Worm (Caenorhabditis elegans) whole organism, early embryonic: ENCODE data around the gene asah-2.

ENCODE experiments used
- B0310.2 ChIP-seq: sonication (generic microtip); optimal IDR thresholded peaks from 2 replicates; lab custom pipeline; 2016; ENCODE audit warnings: mild to moderate bottlenecking, missing genetic modification characterization, missing compliant biosample characterization
- F13C5.2 ChIP-seq: sonication (generic microtip); optimal IDR thresholded peaks from 2 replicates; lab custom pipeline; 2017; ENCODE audit warnings: mild to moderate bottlenecking, missing genetic modification characterization, inconsistent platforms, missing compliant biosample characterization
- aly-1 ChIP-seq: sonication (generic microtip); optimal IDR thresholded peaks from 2 replicates; lab custom pipeline; 2016; ENCODE audit warnings: missing genetic modification characterization, missing compliant biosample characterization
- ama-1 ChIP-seq: fragments of 150-350 bp; optimal IDR thresholded peaks from 2 replicates; lab custom pipeline; 2014
- ceh-13 ChIP-seq: fragments of 200-800 bp; sonication (Bioruptor generic); optimal IDR thresholded peaks from 2 replicates; lab custom pipeline; 2018; ENCODE audit warnings: mild to moderate bottlenecking, missing genetic modification characterization, missing compliant biosample characterization
- ceh-36 ChIP-seq: sonication (generic microtip); optimal IDR thresholded peaks from 2 replicates; lab custom pipeline; 2016; ENCODE audit warnings: missing genetic modification characterization, inconsistent platforms, missing compliant biosample characterization
- ets-7 ChIP-seq: sonication (generic microtip); optimal IDR thresholded peaks from 2 replicates; lab custom pipeline; 2016; ENCODE audit warnings: missing genotype, missing genetic modification characterization, missing compliant biosample characterization
- flt-1 ChIP-seq: fragments of 200-800 bp; sonication (Bioruptor generic); IDR thresholded peaks from 2 replicates; pipeline ENCODE4 v1.3.6; 2022; ENCODE audit warnings: missing genetic modification characterization, missing compliant biosample characterization
- hmbx-1 ChIP-seq: sonication (generic microtip); optimal IDR thresholded peaks from 2 replicates; lab custom pipeline; 2016; ENCODE audit warnings: mild to moderate bottlenecking, missing genetic modification characterization, missing compliant biosample characterization
- hmg-4 ChIP-seq: fragments of 200-800 bp; sonication (Bioruptor generic); optimal IDR thresholded peaks from 2 replicates; lab custom pipeline; 2018; ENCODE audit warnings: mild to moderate bottlenecking, missing genetic modification characterization, missing compliant biosample characterization
- hnd-1 ChIP-seq: sonication (generic microtip); optimal IDR thresholded peaks from 2 replicates; lab custom pipeline; 2016; ENCODE audit warnings: missing genetic modification characterization, missing compliant biosample characterization
- pes-1 ChIP-seq: fragments of 200-800 bp; sonication (Bioruptor generic); IDR thresholded peaks from 2 replicates; pipeline ENCODE4 v1.3.6; 2022; ENCODE audit warnings: missing genetic modification reagents, missing genetic modification characterization, missing compliant biosample characterization
- scrt-1 ChIP-seq: fragments of 200-800 bp; sonication (Bioruptor generic); IDR thresholded peaks from 2 replicates; pipeline ENCODE4 v1.3.6; 2022; ENCODE audit warnings: missing genetic modification characterization, missing compliant biosample characterization
- sea-1 ChIP-seq: fragments of 200-800 bp; sonication (Bioruptor generic); conservative IDR thresholded peaks from 2 replicates; pipeline ENCODE4 v1.3.6; 2022; ENCODE audit warnings: missing genetic modification characterization, missing compliant biosample characterization
- tbx-11 ChIP-seq: fragments of 200-800 bp; sonication (Bioruptor generic); IDR thresholded peaks from 2 replicates; pipeline ENCODE4 v1.3.6; 2022; ENCODE audit warnings: missing genetic modification characterization, missing compliant biosample characterization
- tbx-37 ChIP-seq: fragments of 200-800 bp; sonication (Bioruptor generic); conservative IDR thresholded peaks from 2 replicates; pipeline ENCODE4 v1.3.6; 2022; ENCODE audit warnings: missing genetic modification reagents, missing genetic modification characterization, missing compliant biosample characterization
- tra-4 ChIP-seq: sonication (generic microtip); optimal IDR thresholded peaks from 2 replicates; lab custom pipeline; 2017; ENCODE audit warnings: missing genetic modification characterization, missing compliant biosample characterization

Gene asah-2

ce11 chrII:10105604-10106003 is 33.8 kb upstream of the asah-2 start, which contains the start of gene ZK945.4:
ZK945.4 (minus strand) TSS chrII:10105704.
- no peak for TF ChIP-seq scrt-1 (GFP tag; lab: Robert Waterston, UW)
- TF ChIP-seq ceh-13 (GFP tag; lab: Kevin White, UChicago) = no peak
- no peak for TF ChIP-seq hmg-4 (GFP tag; lab: Kevin White, UChicago)
- TF ChIP-seq ets-7 (tag; lab: Kevin White, UChicago) = no peak
- TF ChIP-seq hmbx-1 = no peak
- TF ChIP-seq flt-1 (GFP tag; lab: Robert Waterston, UW) = no peak
- TF ChIP-seq hnd-1 (tag; lab: Kevin White, UChicago) = no peak
- TF ChIP-seq aly-1 (tag; lab: Kevin White, UChicago) = no peak
- TF ChIP-seq B0310.2 (tag; lab: Kevin White, UChicago) = no peak
- no peak for TF ChIP-seq sea-1
- no peak for TF ChIP-seq pes-1 (GFP tag; lab: Robert Waterston, UW)
- no peak for TF ChIP-seq ceh-36
- TF ChIP-seq ama-1 = no peak
- no peak for TF ChIP-seq F13C5.2 (tag; lab: Kevin White, UChicago)
- TF ChIP-seq tra-4 (tag; lab: Kevin White, UChicago) = no peak
- no peak for TF ChIP-seq tbx-37 (GFP tag; lab: Robert Waterston, UW)
- no peak for TF ChIP-seq tbx-11 (GFP tag; lab: Robert Waterston, UW)

- TF ChIP-seq scrt-1 (GFP tag; lab: Robert Waterston, UW) (no peak), aly-1 (tag; lab: Kevin White, UChicago) (no peak), ets-7 (tag; lab: Kevin White, UChicago) (no peak), ama-1 (no peak), hmbx-1 (no peak), ceh-36 (no peak), ceh-13 (GFP tag; lab: Kevin White, UChicago) (no peak), flt-1 (GFP tag; lab: Robert Waterston, UW) (no peak), sea-1 (no peak), pes-1 (GFP tag; lab: Robert Waterston, UW) (no peak), hnd-1 (tag; lab: Kevin White, UChicago) (no peak)
These were observed 32.5 kb upstream of the asah-2 start, which contains the start of gene ZK945.6 for ce11 chrII:10106870-10107269. ZK945.6 (minus strand) TSS chrII:10106970.

- no peak for TF ChIP-seq B0310.2 (tag; lab: Kevin White, UChicago)
- TF ChIP-seq tra-4 (tag; lab: Kevin White, UChicago) = no peak
- no peak for TF ChIP-seq sea-1
- TF ChIP-seq F13C5.2 (tag; lab: Kevin White, UChicago) = no peak
- TF ChIP-seq tbx-37 (GFP tag; lab: Robert Waterston, UW) = no peak
- TF ChIP-seq hmbx-1 = no peak
- no peak for TF ChIP-seq scrt-1 (GFP tag; lab: Robert Waterston, UW)
- TF ChIP-seq hmg-4 (GFP tag; lab: Kevin White, UChicago) = no peak
- no peak for TF ChIP-seq aly-1 (tag; lab: Kevin White, UChicago)
- no peak for TF ChIP-seq hnd-1 (tag; lab: Kevin White, UChicago)
- TF ChIP-seq ets-7 (tag; lab: Kevin White, UChicago) = no peak
- no peak for TF ChIP-seq tbx-11 (GFP tag; lab: Robert Waterston, UW)
- no peak for TF ChIP-seq pes-1 (GFP tag; lab: Robert Waterston, UW)
- no peak for TF ChIP-seq ama-1
- TF ChIP-seq flt-1 (GFP tag; lab: Robert Waterston, UW) = no peak
- TF ChIP-seq ceh-36 = no peak
- no peak for TF ChIP-seq ceh-13 (GFP tag; lab: Kevin White, UChicago)
These were observed 31.0 kb upstream of the asah-2 start, which contains the start of the genes ZK945.7 and ZK945.8 for ce11 chrII:10108377-10108776. ZK945.7 (minus strand) TSS chrII:10108477. ZK945.8 (plus strand) TSS chrII:10108651.

ce11 chrII:10116690-10117089 is 22.7 kb upstream of the asah-2 start:
- TF ChIP-seq tra-4 (tag; lab: Kevin White, UChicago) (no peak), tbx-11 (GFP tag; lab: Robert Waterston, UW) (no peak), ceh-13 (GFP tag; lab: Kevin White, UChicago) (no peak), B0310.2 (tag; lab: Kevin White, UChicago) (no peak), pes-1 (GFP tag; lab: Robert Waterston, UW) (no peak), hmbx-1 (no peak), tbx-37 (GFP tag; lab: Robert Waterston, UW) (no peak), ceh-36 (no peak), ama-1 (no peak)

ce11 chrII:10121725-10122124 is 17.7 kb upstream of the asah-2 start, which contains the start of gene lov-1:
lov-1 (minus strand) TSS chrII:10121825.
- TF ChIP-seq scrt-1 (GFP tag; lab: Robert Waterston, UW) (no peak), ets-7 (tag; lab: Kevin White, UChicago) (no peak), F13C5.2 (tag; lab: Kevin White, UChicago) (no peak), tbx-11 (GFP tag; lab: Robert Waterston, UW) (no peak), B0310.2 (tag; lab: Kevin White, UChicago) (no peak), ceh-36 (no peak), hnd-1 (tag; lab: Kevin White, UChicago) (no peak), flt-1 (GFP tag; lab: Robert Waterston, UW) (no peak)

- TF ChIP-seq pes-1 (GFP tag; lab: Robert Waterston, UW) = no peak
- TF ChIP-seq ets-7 (tag; lab: Kevin White, UChicago) = no peak
- TF ChIP-seq scrt-1 (GFP tag; lab: Robert Waterston, UW) = no peak
- no peak for TF ChIP-seq hnd-1 (tag; lab: Kevin White, UChicago)
These were observed 16.9 kb upstream of the asah-2 start, which contains the start of gene F27E5.7 for ce11 chrII:10122465-10122864. F27E5.7 (plus strand) TSS chrII:10122765.

ce11 chrII:10127389-10127788 is 12.0 kb upstream of the asah-2 start, which contains the start of gene F27E5.8:
F27E5.8 (minus strand) TSS chrII:10127489.
- TF ChIP-seq aly-1 (tag; lab: Kevin White, UChicago) (no peak), flt-1 (GFP tag; lab: Robert Waterston, UW) (no peak)

- TF ChIP-seq ama-1 (no peak), F13C5.2 (tag; lab: Kevin White, UChicago) (no peak), ceh-13 (GFP tag; lab: Kevin White, UChicago) (no peak), sea-1 (no peak), tra-4 (tag; lab: Kevin White, UChicago) (no peak), hmg-4 (GFP tag; lab: Kevin White, UChicago) (no peak)
These were observed 7.6 kb upstream of the asah-2 start, which contains the start of gene F27E5.5 for ce11 chrII:10131760-10132159. F27E5.5 (minus strand) TSS chrII:10131860.
